Fruit fly (Drosophila melanogaster): Measurements from ENCODE around the gene sll.

- TF ChIP-seq CG32121 (GFP tag; IDR thresholded peaks at IDR 0.05) (no peak), EcR (GFP tag; optimal IDR thresholded peaks at IDR 0.05) (no peak), Pif1B (GFP tag; optimal IDR thresholded peaks at IDR 0.05) (no peak), CG9948 (tag; optimal IDR thresholded peaks at IDR 0.05) (no peak), CG13204 (GFP tag; optimal IDR thresholded peaks at IDR 0.05) (no peak), rn (GFP tag; IDR thresholded peaks at IDR 0.05) (no peak), CG14655 (GFP tag; optimal IDR thresholded peaks at IDR 0.05) (no peak), Pif1A (GFP tag; optimal IDR thresholded peaks at IDR 0.05) (no peak), CG8159 (tag; optimal IDR thresholded peaks at IDR 0.05) (no peak), CG10348 (GFP tag; IDR thresholded peaks at IDR 0.05) (no peak), CG8301 (tag; optimal IDR thresholded peaks at IDR 0.05) (no peak), CG34367 (tag; optimal IDR thresholded peaks at IDR 0.05) (no peak)
These were observed 25.4 kb downstream of the sll start for dm6 chr3R:17631176-17631865.

Measured in whole organism, pupa.